Fruit fly (Drosophila melanogaster) whole organism, embryonic: Measurements from ENCODE around the gene da.

Source experiments
- Atf-2 ChIP-seq: fragments of 200-800 bp; sonication (Bioruptor generic); optimal IDR thresholded peaks from 2 replicates; lab custom pipeline; 2016; ENCODE audit warnings: missing biosample characterization, missing genetic modification characterization
- CG11093 ChIP-seq: fragments of 200-800 bp; sonication (Bioruptor generic); IDR thresholded peaks from 3 replicates; pipeline ENCODE4 v1.3.6; 2022; ENCODE audit warnings: missing biosample characterization, missing genetic modification characterization
- CG12071 ChIP-seq: fragments of 200-800 bp; sonication (Bioruptor generic); optimal IDR thresholded peaks from 3 replicates; lab custom pipeline; 2018; ENCODE audit warnings: missing biosample characterization, mild to moderate bottlenecking, missing genetic modification characterization
- CG13123 ChIP-seq: fragments of 200-800 bp; sonication (Bioruptor generic); optimal IDR thresholded peaks from 2 replicates; lab custom pipeline; 2016; ENCODE audit warnings: missing biosample characterization, missing genetic modification characterization
- CG14014 ChIP-seq: fragments of 200-800 bp; sonication (Bioruptor generic); IDR thresholded peaks from 2 replicates; pipeline ENCODE4 v1.3.6; 2022; ENCODE audit warnings: missing biosample characterization, missing genetic modification characterization
- CG16815 ChIP-seq: fragments of 200-800 bp; sonication (Bioruptor generic); optimal IDR thresholded peaks from 3 replicates; lab custom pipeline; 2017; ENCODE audit warnings: missing biosample characterization, mild to moderate bottlenecking, missing genetic modification characterization
- CG17612 ChIP-seq: fragments of 200-800 bp; sonication (Bioruptor generic); IDR thresholded peaks from 2 replicates; pipeline ENCODE4 v1.3.6; 2022; ENCODE audit warnings: missing biosample characterization, missing genetic modification characterization
- CG30403 ChIP-seq: fragments of 200-800 bp; sonication (Bioruptor generic); optimal IDR thresholded peaks from 3 replicates; lab custom pipeline; 2016; ENCODE audit warnings: missing biosample characterization, missing genetic modification characterization
- CG32532 ChIP-seq: fragments of 200-800 bp; sonication (Bioruptor generic); IDR thresholded peaks from 2 replicates; pipeline ENCODE4 v1.3.6; 2022; ENCODE audit warnings: missing biosample characterization, missing genetic modification characterization
- CG33213 ChIP-seq: fragments of 200-800 bp; sonication (Bioruptor generic); optimal IDR thresholded peaks from 3 replicates; lab custom pipeline; 2016; ENCODE audit warnings: missing biosample characterization, missing genetic modification characterization
- CG34422 ChIP-seq: fragments of 200-800 bp; sonication (Bioruptor generic); IDR thresholded peaks from 3 replicates; pipeline ENCODE4 v1.3.6; 2022; ENCODE audit warnings: missing biosample characterization, missing genetic modification characterization
- CG3995 ChIP-seq: fragments of 200-800 bp; sonication (Bioruptor generic); optimal IDR thresholded peaks from 3 replicates; lab custom pipeline; 2016; ENCODE audit warnings: missing biosample characterization, missing genetic modification characterization
- CG4730 ChIP-seq: fragments of 200-800 bp; sonication (Bioruptor generic); IDR thresholded peaks from 2 replicates; pipeline ENCODE4 v1.3.6; 2022; ENCODE audit warnings: missing biosample characterization, missing genetic modification characterization
- CG6175 ChIP-seq: fragments of 200-800 bp; sonication (Bioruptor generic); IDR thresholded peaks from 3 replicates; pipeline ENCODE4 v1.3.6; 2022; ENCODE audit warnings: missing biosample characterization, missing genetic modification characterization
- CG6791 ChIP-seq: fragments of 200-800 bp; sonication (Bioruptor generic); IDR thresholded peaks from 3 replicates; pipeline ENCODE4 v1.3.6; 2022; ENCODE audit warnings: missing biosample characterization, missing genetic modification characterization; ENCODE audit not compliant: partially characterized antibody
- CG7987 ChIP-seq: fragments of 200-800 bp; sonication (Bioruptor generic); optimal IDR thresholded peaks from 2 replicates; lab custom pipeline; 2018; ENCODE audit warnings: missing biosample characterization, mild to moderate bottlenecking, missing genetic modification characterization, moderate library complexity
- CG8281 ChIP-seq: fragments of 200-800 bp; sonication (Bioruptor generic); optimal IDR thresholded peaks from 2 replicates; lab custom pipeline; 2018; ENCODE audit warnings: missing biosample characterization, mild to moderate bottlenecking, missing genetic modification characterization, moderate library complexity
- CG8924 ChIP-seq: fragments of 200-800 bp; optimal IDR thresholded peaks from 3 replicates; lab custom pipeline; 2019; ENCODE audit warnings: missing biosample characterization, mild to moderate bottlenecking, missing genetic modification characterization, moderate library complexity
- CG9609 ChIP-seq: fragments of 200-800 bp; sonication (Bioruptor generic); optimal IDR thresholded peaks from 3 replicates; lab custom pipeline; 2016; ENCODE audit warnings: missing biosample characterization, missing genetic modification characterization
- ERR ChIP-seq: fragments of 200-800 bp; sonication (Bioruptor generic); optimal IDR thresholded peaks from 2 replicates; lab custom pipeline; 2016; ENCODE audit warnings: missing biosample characterization, missing genetic modification characterization
- HHEX ChIP-seq: fragments of 200-800 bp; sonication (Bioruptor generic); optimal IDR thresholded peaks from 3 replicates; lab custom pipeline; 2017; ENCODE audit warnings: missing biosample characterization, mild to moderate bottlenecking, missing genetic modification characterization, missing genetic modification reagents
- Hmr ChIP-seq: fragments of 200-800 bp; sonication (Bioruptor generic); optimal IDR thresholded peaks from 3 replicates; lab custom pipeline; 2017; ENCODE audit warnings: mild to moderate bottlenecking, missing biosample characterization, missing genetic modification reagents, missing genetic modification characterization
- Hr3 ChIP-seq: fragments of 200-800 bp; sonication (Bioruptor generic); optimal IDR thresholded peaks from 3 replicates; lab custom pipeline; 2016; ENCODE audit warnings: missing biosample characterization, missing genetic modification characterization
- MESR4 ChIP-seq: fragments of 200-800 bp; sonication (Bioruptor generic); optimal IDR thresholded peaks from 2 replicates; lab custom pipeline; 2018; ENCODE audit warnings: missing biosample characterization, mild to moderate bottlenecking, missing genetic modification characterization, moderate library complexity
- Mes4 ChIP-seq: fragments of 200-800 bp; sonication (Bioruptor generic); optimal IDR thresholded peaks from 2 replicates; lab custom pipeline; 2016; ENCODE audit warnings: missing biosample characterization, missing genetic modification characterization
- Optix ChIP-seq: fragments of 200-800 bp; sonication (Bioruptor generic); IDR thresholded peaks from 3 replicates; pipeline ENCODE4 v1.3.6; 2022; ENCODE audit warnings: missing biosample characterization, missing genetic modification characterization
- Ravus ChIP-seq: fragments of 200-800 bp; sonication (Bioruptor generic); IDR thresholded peaks from 2 replicates; pipeline ENCODE4 v1.3.6; 2022; ENCODE audit warnings: missing biosample characterization, missing genetic modification characterization
- Sry-δ ChIP-seq: fragments of 200-800 bp; sonication (Bioruptor generic); optimal IDR thresholded peaks from 2 replicates; lab custom pipeline; 2016; ENCODE audit warnings: missing biosample characterization, missing genetic modification characterization
- bab2 ChIP-seq: fragments of 200-800 bp; sonication (Bioruptor generic); optimal IDR thresholded peaks from 2 replicates; lab custom pipeline; 2016; ENCODE audit warnings: missing biosample characterization, missing genetic modification characterization
- bigmax ChIP-seq: fragments of 200-800 bp; sonication (Bioruptor generic); optimal IDR thresholded peaks from 2 replicates; lab custom pipeline; 2018; ENCODE audit warnings: missing biosample characterization, mild to moderate bottlenecking, missing genetic modification characterization
- ems ChIP-seq: fragments of 200-800 bp; sonication (Bioruptor generic); optimal IDR thresholded peaks from 3 replicates; lab custom pipeline; 2016; ENCODE audit warnings: missing biosample characterization, missing genetic modification characterization
- fd102C ChIP-seq: fragments of 200-800 bp; sonication (Bioruptor generic); optimal IDR thresholded peaks from 2 replicates; lab custom pipeline; 2018; ENCODE audit warnings: missing biosample characterization, mild to moderate bottlenecking, missing genetic modification characterization, moderate library complexity
- gfzf ChIP-seq: fragments of 200-800 bp; sonication (Bioruptor generic); optimal IDR thresholded peaks from 2 replicates; lab custom pipeline; 2016; ENCODE audit warnings: missing biosample characterization, mild to moderate bottlenecking, missing genetic modification characterization, moderate library complexity
- grn ChIP-seq: fragments of 200-800 bp; sonication (Bioruptor generic); optimal IDR thresholded peaks from 3 replicates; lab custom pipeline; 2017; ENCODE audit warnings: missing biosample characterization, missing genetic modification characterization
- ham ChIP-seq: fragments of 200-800 bp; sonication (Bioruptor generic); IDR thresholded peaks from 2 replicates; pipeline ENCODE4 v1.3.6; 2022; ENCODE audit warnings: missing biosample characterization, missing genetic modification characterization
- hkb ChIP-seq, 2 experiments: fragments of 200-800 bp in 1 of 2; fragments of >200 bp in 1 of 2; sonication (Bioruptor generic) in 1 of 2; IDR thresholded peaks in 1 of 2; optimal IDR thresholded peaks in 1 of 2; 2 replicates each; pipeline versions ENCODE4 v1.3.6 to Lab custom; 2017 to 2022; ENCODE audit warnings: missing biosample characterization in 1 of 2, missing genetic modification characterization in 1 of 2
- jing ChIP-seq: fragments of 200-800 bp; sonication (Bioruptor generic); optimal IDR thresholded peaks from 2 replicates; lab custom pipeline; 2018; ENCODE audit warnings: missing biosample characterization, mild to moderate bottlenecking, missing genetic modification characterization
- lov ChIP-seq, 2 experiments: fragments of 200-800 bp in 1 of 2; fragments of >200 bp in 1 of 2; sonication (Bioruptor generic) in 1 of 2; IDR thresholded peaks in 1 of 2; optimal IDR thresholded peaks in 1 of 2; 2 replicates in 1 of 2; 3 replicates in 1 of 2; pipeline versions ENCODE4 v1.3.6 to Lab custom; 2017 to 2022; ENCODE audit warnings: missing biosample characterization in 1 of 2, missing genetic modification characterization in 1 of 2
- mld ChIP-seq: fragments of 200-800 bp; sonication (Bioruptor generic); IDR thresholded peaks from 3 replicates; pipeline ENCODE4 v1.3.6; 2022; ENCODE audit warnings: missing biosample characterization, missing genetic modification characterization; ENCODE audit not compliant: partially characterized antibody
- nerfin-2 ChIP-seq: fragments of 200-800 bp; sonication (Bioruptor generic); IDR thresholded peaks from 2 replicates; pipeline ENCODE4 v1.3.6; 2022; ENCODE audit warnings: missing biosample characterization, missing genetic modification characterization; ENCODE audit not compliant: partially characterized antibody
- pnt ChIP-seq: fragments of 200-800 bp; sonication (Bioruptor generic); optimal IDR thresholded peaks from 3 replicates; lab custom pipeline; 2016; ENCODE audit warnings: missing biosample characterization, missing genetic modification characterization
- pros ChIP-seq: fragments of 200-800 bp; sonication (Bioruptor generic); optimal IDR thresholded peaks from 3 replicates; lab custom pipeline; 2019; ENCODE audit warnings: missing biosample characterization, mild to moderate bottlenecking, missing genetic modification characterization, moderate library complexity
- rib ChIP-seq: fragments of 200-800 bp; sonication (Bioruptor generic); IDR thresholded peaks from 2 replicates; pipeline ENCODE4 v1.3.6; 2022; ENCODE audit warnings: missing biosample characterization, missing genetic modification characterization
- ro ChIP-seq: fragments of 200-800 bp; sonication (Bioruptor generic); IDR thresholded peaks from 2 replicates; pipeline ENCODE4 v1.3.6; 2022; ENCODE audit warnings: missing biosample characterization, missing genetic modification characterization
- slbo ChIP-seq: fragments of 200-800 bp; sonication (Bioruptor generic); IDR thresholded peaks from 2 replicates; pipeline ENCODE4 v1.3.6; 2022; ENCODE audit warnings: missing biosample characterization, missing genetic modification characterization
- stc ChIP-seq: fragments of 200-800 bp; sonication (Bioruptor generic); IDR thresholded peaks from 2 replicates; pipeline ENCODE4 v1.3.6; 2022; ENCODE audit warnings: missing biosample characterization, missing genetic modification characterization
- vnd ChIP-seq: fragments of 200-800 bp; sonication (Bioruptor generic); IDR thresholded peaks from 3 replicates; pipeline ENCODE4 v1.3.6; 2022; ENCODE audit warnings: missing biosample characterization, missing genetic modification characterization; ENCODE audit not compliant: partially characterized antibody
- wor ChIP-seq: fragments of 200-800 bp; sonication (Bioruptor generic); IDR thresholded peaks from 2 replicates; pipeline ENCODE4 v1.3.6; 2022; ENCODE audit warnings: missing biosample characterization, missing genetic modification characterization
- zfh2 ChIP-seq: fragments of 200-800 bp; sonication (Bioruptor generic); optimal IDR thresholded peaks from 2 replicates; lab custom pipeline; 2016; ENCODE audit warnings: missing biosample characterization, missing genetic modification characterization

Gene da

DNA sequence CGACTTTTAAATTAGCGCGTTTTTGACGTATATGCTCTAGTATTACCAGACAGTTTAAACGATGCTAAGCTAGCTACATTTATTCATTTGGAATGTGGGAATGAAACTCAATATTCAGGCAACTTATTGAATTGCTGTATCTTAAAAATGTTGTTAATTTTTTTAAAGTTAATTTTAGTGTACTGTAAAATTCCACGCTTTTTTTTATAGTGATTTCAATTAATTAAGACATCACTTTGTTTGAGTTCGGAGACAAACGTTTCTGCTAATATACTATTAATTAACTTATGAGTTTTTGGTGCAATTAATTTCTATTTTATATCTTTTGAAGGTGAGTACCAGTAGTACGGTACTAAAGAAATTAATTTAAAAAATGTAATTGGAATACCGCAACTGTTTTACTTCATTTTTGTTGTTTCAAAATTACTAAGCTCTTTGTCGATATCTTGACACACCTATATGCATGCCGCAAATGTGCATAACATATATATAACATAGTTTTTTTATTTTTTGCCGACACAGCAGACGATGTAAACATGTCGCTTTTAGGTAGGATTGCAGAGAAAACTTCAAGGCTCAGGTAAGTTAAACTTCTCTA, 1.6 kb upstream of the da start, which contains the start of the genes Cdk1 and mRpS7 (continued):
- TF ChIP-seq CG7987 (GFP tag; lab: Kevin White, UChicago) (no peak), zfh2 (GFP tag; lab: Kevin White, UChicago) (peak; percentile 52), CG8924 (peak; percentile 87), CG34422 (GFP tag; lab: Robert Waterston, UW) (peak; percentile 34; the same call in 2 of the 3 replicates), CG4730 (GFP tag; lab: Robert Waterston, UW) (peak; percentile 41), ro (GFP tag; lab: Robert Waterston, UW) (no peak), nerfin-2 (no peak), CG17612 (no peak), Atf-2 (GFP tag; lab: Kevin White, UChicago) (peak; percentile 38), grn (GFP tag; lab: Kevin White, UChicago) (no peak), ERR (GFP tag; lab: Kevin White, UChicago) (no peak), CG11093 (0 out of 3 replicates have a peak, but pooled peaks have one; percentile 16), wor (GFP tag; lab: Robert Waterston, UW) (peak; percentile 56; the same call in 1 of the 2 replicates), Mes4 (GFP tag; lab: Kevin White, UChicago) (peak; percentile 47), ems (GFP tag; lab: Kevin White, UChicago) (no peak), CG13123 (GFP tag; lab: Kevin White, UChicago) (peak; percentile 46), Sry-δ (peak; percentile 32), CG30403 (GFP tag; lab: Kevin White, UChicago) (peak; percentile 83), ham (GFP tag; lab: Robert Waterston, UW) (no peak), pnt (GFP tag; lab: Kevin White, UChicago) (peak; percentile 57), CG8281 (no peak), slbo (peak; percentile 78), CG6175 (GFP tag; lab: Robert Waterston, UW) (no peak), CG32532 (GFP tag; lab: Robert Waterston, UW) (peak; percentile 77), jing (GFP tag; lab: Kevin White, UChicago) (no peak), bab2 (GFP tag; lab: Kevin White, UChicago) (peak; percentile 59), stc (GFP tag; lab: Robert Waterston, UW) (peak; percentile 15; the same call in 1 of the 2 replicates), Hr3 (peak; percentile 80), MESR4 (GFP tag; lab: Kevin White, UChicago) (peak; percentile 62), CG33213 (GFP tag; lab: Kevin White, UChicago) (no peak), hkb (optimal IDR thresholded peaks at IDR 0.05; lab: Kevin White, UChicago) (no peak), hkb (GFP tag; IDR thresholded peaks at IDR 0.05; lab: Robert Waterston, UW) (peak; percentile 82), Hmr (GFP tag; lab: Kevin White, UChicago) (peak; percentile 73), CG6791 (GFP tag; lab: Robert Waterston, UW) (no peak), mld (GFP tag; lab: Robert Waterston, UW) (no peak), CG3995 (GFP tag; lab: Kevin White, UChicago) (peak; percentile 4), rib (no peak), Optix (GFP tag; lab: Robert Waterston, UW) (no peak), pros (GFP tag; lab: Kevin White, UChicago) (no peak), Ravus (GFP tag; lab: Robert Waterston, UW) (no peak; the same call in 1 of the 2 replicates), CG9609 (GFP tag; lab: Kevin White, UChicago) (peak; percentile 53), fd102C (GFP tag; lab: Kevin White, UChicago) (no peak), bigmax (GFP tag; lab: Kevin White, UChicago) (no peak), gfzf (GFP tag; lab: Kevin White, UChicago) (peak; percentile 26), CG16815 (GFP tag; lab: Kevin White, UChicago) (peak; percentile 51), HHEX (GFP tag; lab: Kevin White, UChicago) (peak; percentile 40), CG12071 (GFP tag; lab: Kevin White, UChicago) (no peak), vnd (GFP tag; lab: Robert Waterston, UW) (no peak), CG14014 (GFP tag; lab: Robert Waterston, UW) (peak; percentile 70), lov (optimal IDR thresholded peaks at IDR 0.05; lab: Kevin White, UChicago) (no peak), lov (GFP tag; IDR thresholded peaks at IDR 0.05; lab: Robert Waterston, UW) (no peak)
